Worm (Caenorhabditis elegans): Measurements from ENCODE around the gene sdz-5.

- TF ChIP-seq ama-1 (optimal IDR thresholded peaks at IDR 0.05) (no peak), ceh-36 (tag; optimal IDR thresholded peaks at IDR 0.05) (peak; percentile 87), tra-4 (tag; optimal IDR thresholded peaks at IDR 0.05) (no peak), F13C5.2 (tag; optimal IDR thresholded peaks at IDR 0.05) (no peak), tbx-11 (GFP tag; IDR thresholded peaks at IDR 0.05) (no peak), hmbx-1 (tag; optimal IDR thresholded peaks at IDR 0.05) (no peak), hnd-1 (tag; optimal IDR thresholded peaks at IDR 0.05) (no peak), ceh-13 (GFP tag; optimal IDR thresholded peaks at IDR 0.05) (no peak), B0310.2 (tag; optimal IDR thresholded peaks at IDR 0.05) (no peak), aly-1 (tag; optimal IDR thresholded peaks at IDR 0.05) (no peak), flt-1 (GFP tag; IDR thresholded peaks at IDR 0.05) (no peak), ets-7 (tag; optimal IDR thresholded peaks at IDR 0.05) (no peak), sea-1 (GFP tag; conservative IDR thresholded peaks at IDR 0.05) (no peak), pes-1 (GFP tag; IDR thresholded peaks at IDR 0.05) (no peak)
Observed at ce11 chrII:2990089-2990488, 18.4 kb upstream of the sdz-5 start.

All from whole organism, early embryonic.